Worm (Caenorhabditis elegans): Measurements from ENCODE around the gene atrn-1.

The atrn-1 gene

DNA sequence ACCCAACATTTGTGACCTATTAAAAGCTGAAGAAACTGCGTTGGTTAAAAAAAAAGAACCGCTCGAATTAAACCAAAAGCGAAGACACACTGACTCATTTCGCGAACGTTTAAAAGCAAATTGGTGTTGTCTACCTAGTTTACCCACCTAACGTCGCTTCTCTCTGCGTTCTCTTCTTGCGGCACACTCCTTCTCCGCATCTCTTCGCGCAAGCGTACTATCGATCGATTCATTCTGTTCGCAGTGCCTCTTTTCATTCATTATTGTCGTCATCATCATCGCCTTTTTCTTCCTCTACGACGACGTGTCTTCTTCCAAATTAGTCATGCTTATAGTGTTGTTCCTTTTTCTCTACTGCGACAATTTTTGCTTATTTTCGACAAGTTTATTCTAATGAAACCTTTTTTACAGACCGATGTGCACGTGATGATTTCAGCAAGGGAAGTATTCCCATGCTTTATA is at the start of gene atrn-1:
Gene atrn-1 (plus strand): TSS at position 412 of the 462 bp plus-strand sequence.
- TF ChIP-seq nhr-129 (tag; optimal IDR thresholded peaks at IDR 0.05) (peak; percentile 8), mab-5 (tag; optimal IDR thresholded peaks at IDR 0.05) (no peak), mdl-1 (tag; optimal IDR thresholded peaks at IDR 0.05) (no peak), fos-1 (tag; optimal IDR thresholded peaks at IDR 0.05) (peak; percentile 54), ztf-4 (tag; optimal IDR thresholded peaks at IDR 0.05) (no peak), lin-13 (GFP tag; optimal IDR thresholded peaks at IDR 0.05) (no peak), alr-1 (tag; optimal IDR thresholded peaks at IDR 0.05) (no peak), zag-1 (tag; optimal IDR thresholded peaks at IDR 0.05) (no peak), unc-55 (GFP tag; optimal IDR thresholded peaks at IDR 0.05) (peak; percentile 14), nhr-25 (tag; optimal IDR thresholded peaks at IDR 0.05) (no peak), ceh-82 (tag; optimal IDR thresholded peaks at IDR 0.05) (no peak), sma-9 (GFP tag; optimal IDR thresholded peaks at IDR 0.05) (no peak), sma-9 (tag; optimal IDR thresholded peaks at IDR 0.05) (no peak), C34F6.9 (tag; optimal IDR thresholded peaks at IDR 0.05) (peak; percentile 64), F13H6.1 (tag; optimal IDR thresholded peaks at IDR 0.05) (no peak), aly-2 (tag; optimal IDR thresholded peaks at IDR 0.05) (no peak), skn-1 (tag; optimal IDR thresholded peaks at IDR 0.05) (no peak), egl-27 (tag; optimal IDR thresholded peaks at IDR 0.05) (no peak), elt-3 (tag; optimal IDR thresholded peaks at IDR 0.05) (no peak), lin-39 (tag; optimal IDR thresholded peaks at IDR 0.05) (no peak), sma-3 (GFP tag; optimal IDR thresholded peaks at IDR 0.05) (peak; percentile 20), elt-1 (tag; optimal IDR thresholded peaks at IDR 0.05) (no peak), ztf-11 (tag; optimal IDR thresholded peaks at IDR 0.05) (no peak), sem-4 (tag; optimal IDR thresholded peaks at IDR 0.05) (peak; percentile 17), crh-2 (tag; optimal IDR thresholded peaks at IDR 0.05) (peak; percentile 11), ceh-16 (tag; optimal IDR thresholded peaks at IDR 0.05) (no peak), Y55F3AM.14 (GFP tag; optimal IDR thresholded peaks at IDR 0.05) (no peak), nhr-21 (tag; optimal IDR thresholded peaks at IDR 0.05) (no peak), unc-39 (tag; optimal IDR thresholded peaks at IDR 0.05) (no peak), R02D3.7 (tag; optimal IDR thresholded peaks at IDR 0.05) (no peak), nhr-77 (tag; optimal IDR thresholded peaks at IDR 0.05) (no peak), nhr-23 (tag; optimal IDR thresholded peaks at IDR 0.05) (no peak), ama-1 (optimal IDR thresholded peaks at IDR 0.05) (no peak), nhr-10 (tag; optimal IDR thresholded peaks at IDR 0.05) (no peak), blmp-1 (tag; optimal IDR thresholded peaks at IDR 0.05; ENCODE audit: insufficient read depth) (no peak), ztf-1 (GFP tag; conservative IDR thresholded peaks at IDR 0.05) (no peak), lsy-2 (tag; optimal IDR thresholded peaks at IDR 0.05) (no peak), nhr-6 (tag; optimal IDR thresholded peaks at IDR 0.05) (no peak), nhr-12 (tag; optimal IDR thresholded peaks at IDR 0.05) (no peak), peb-1 (tag; optimal IDR thresholded peaks at IDR 0.05) (no peak), lin-11 (tag; optimal IDR thresholded peaks at IDR 0.05) (no peak), dmd-4 (tag; optimal IDR thresholded peaks at IDR 0.05) (no peak), nhr-237 (tag; optimal IDR thresholded peaks at IDR 0.05) (no peak), snpc-4 (tag; optimal IDR thresholded peaks at IDR 0.05) (no peak), gmeb-1 (tag; optimal IDR thresholded peaks at IDR 0.05) (no peak)

DNA sequence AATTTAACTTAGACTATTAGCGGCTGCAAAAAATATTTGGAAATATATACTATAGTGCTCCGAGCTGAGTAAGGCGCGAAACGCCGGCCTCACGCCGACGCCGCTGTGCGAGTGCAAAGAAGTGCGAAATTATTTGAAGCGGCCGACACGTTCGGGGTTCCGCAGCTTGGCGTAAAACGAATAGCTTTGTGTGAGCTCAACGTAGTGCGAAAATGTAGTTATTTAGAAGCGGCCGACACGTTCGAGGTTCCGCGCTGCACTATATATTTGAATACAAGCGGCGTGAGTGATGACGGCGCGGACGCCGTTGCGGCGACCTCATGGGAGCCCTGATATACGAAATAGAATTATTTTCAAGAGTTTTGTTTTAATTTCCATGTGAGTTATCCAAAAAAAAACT is 49.5 kb upstream of the atrn-1 start:
- TF ChIP-seq unc-39 (tag; optimal IDR thresholded peaks at IDR 0.05) (no peak), nhr-77 (tag; optimal IDR thresholded peaks at IDR 0.05) (no peak), ztf-1 (GFP tag; conservative IDR thresholded peaks at IDR 0.05) (no peak), unc-55 (GFP tag; optimal IDR thresholded peaks at IDR 0.05) (no peak), unc-62 (GFP tag; optimal IDR thresholded peaks at IDR 0.05) (no peak), nhr-6 (tag; optimal IDR thresholded peaks at IDR 0.05) (no peak), F13H6.1 (tag; optimal IDR thresholded peaks at IDR 0.05) (no peak), nhr-23 (tag; optimal IDR thresholded peaks at IDR 0.05) (no peak), elt-3 (tag; optimal IDR thresholded peaks at IDR 0.05) (no peak), snpc-4 (tag; optimal IDR thresholded peaks at IDR 0.05) (no peak), mdl-1 (tag; optimal IDR thresholded peaks at IDR 0.05) (no peak), gmeb-1 (tag; optimal IDR thresholded peaks at IDR 0.05) (no peak), ZK546.5 (tag; optimal IDR thresholded peaks at IDR 0.05) (no peak)

Data from whole organism, L2 larva.